Fruit fly (Drosophila melanogaster) whole organism, pupa: Measurements from ENCODE around the gene CG13847.

Experiments used
- CG13204 ChIP-seq: fragments of 200-800 bp; sonication (Bioruptor generic); optimal IDR thresholded peaks from 2 replicates; lab custom pipeline; 2018; ENCODE audit warnings: missing biosample characterization, mild to moderate bottlenecking, missing genetic modification characterization, moderate library complexity
- CG15710 ChIP-seq: fragments of 200-800 bp; sonication (Bioruptor generic); optimal IDR thresholded peaks from 2 replicates; lab custom pipeline; 2018; ENCODE audit warnings: missing biosample characterization, mild to moderate bottlenecking, missing genetic modification characterization, moderate library complexity
- CG32121 ChIP-seq: fragments of 200-800 bp; sonication (Bioruptor generic); IDR thresholded peaks from 2 replicates; pipeline ENCODE4 v1.3.6; 2022; ENCODE audit warnings: missing biosample characterization, missing genetic modification characterization
- CG34367 ChIP-seq: fragments of 200-800 bp; sonication (Bioruptor generic); optimal IDR thresholded peaks from 2 replicates; lab custom pipeline; 2018; ENCODE audit warnings: missing biosample characterization, mild to moderate bottlenecking, missing genetic modification characterization
- CG4496 ChIP-seq: fragments of 200-800 bp; sonication (Bioruptor generic); IDR thresholded peaks from 3 replicates; pipeline ENCODE4 v1.3.6; 2022; ENCODE audit warnings: missing biosample characterization, missing genetic modification characterization
- CG8159 ChIP-seq: fragments of 200-800 bp; sonication (Bioruptor generic); optimal IDR thresholded peaks from 3 replicates; lab custom pipeline; 2018; ENCODE audit warnings: missing biosample characterization, mild to moderate bottlenecking, missing genetic modification characterization, moderate library complexity
- CG8301 ChIP-seq: fragments of 200-800 bp; sonication (Bioruptor generic); optimal IDR thresholded peaks from 2 replicates; lab custom pipeline; 2018; ENCODE audit warnings: missing biosample characterization, mild to moderate bottlenecking, missing genetic modification characterization
- CG9948 ChIP-seq: fragments of 200-800 bp; sonication (Bioruptor generic); optimal IDR thresholded peaks from 2 replicates; lab custom pipeline; 2018; ENCODE audit warnings: missing biosample characterization, mild to moderate bottlenecking, missing genetic modification characterization, moderate library complexity
- EcR ChIP-seq: fragments of 200-800 bp; sonication (Bioruptor generic); optimal IDR thresholded peaks from 3 replicates; lab custom pipeline; 2019; ENCODE audit warnings: missing biosample characterization, missing genetic modification characterization, mild to moderate bottlenecking, moderate library complexity, missing genetic modification reagents
- Pif1B ChIP-seq: fragments of 200-800 bp; sonication (Bioruptor generic); optimal IDR thresholded peaks from 3 replicates; lab custom pipeline; 2016; ENCODE audit warnings: missing biosample characterization, missing genetic modification characterization
- Snoo ChIP-seq: fragments of 200-800 bp; sonication (Bioruptor generic); optimal IDR thresholded peaks from 3 replicates; lab custom pipeline; 2017; ENCODE audit warnings: missing biosample characterization, mild to moderate bottlenecking, missing genetic modification characterization, inconsistent platforms
- rn ChIP-seq: fragments of 200-800 bp; sonication (Bioruptor generic); IDR thresholded peaks from 2 replicates; pipeline ENCODE4 v1.3.6; 2022; ENCODE audit warnings: missing biosample characterization, missing genetic modification characterization

dm6 chr3R:22410537-22411360 lies 25.2 kb downstream of the CG13847 start, which contains the start of the genes CG13850 and lqfR:
- TF ChIP-seq CG13204 (GFP tag; lab: Kevin White, UChicago) (no peak), rn (0 out of 2 replicates have a peak, but pooled peaks have one; percentile 9), Snoo (tag; lab: Kevin White, UChicago) (peak; percentile 70), CG9948 (peak; percentile 35), Pif1B (peak; percentile 14), CG4496 (GFP tag; lab: Robert Waterston, UW) (no peak), EcR (GFP tag; lab: Kevin White, UChicago) (no peak), CG15710 (peak; percentile 64), CG8301 (no peak), CG34367 (tag; lab: Kevin White, UChicago) (no peak), CG32121 (GFP tag; lab: Robert Waterston, UW) (peak; percentile 45; the same call in 1 of the 2 replicates), CG8159 (tag; lab: Kevin White, UChicago) (peak; percentile 62)
